Worm (Caenorhabditis elegans) whole organism, mixed stage, embryonic: Measurements from ENCODE around the gene W05B10.4.

Experiments used
- M03D4.4 ChIP-seq: sonication (generic microtip); optimal IDR thresholded peaks from 2 replicates; lab custom pipeline; 2017; ENCODE audit warnings: mild to moderate bottlenecking, missing genetic modification characterization, missing compliant biosample characterization
- bed-3 ChIP-seq: fragments of 200-800 bp; sonication (Bioruptor generic); optimal IDR thresholded peaks from 3 replicates; lab custom pipeline; 2018; ENCODE audit warnings: mild to moderate bottlenecking, missing genetic modification characterization, moderate library complexity, missing compliant biosample characterization
- blmp-1 ChIP-seq: fragments of 150-350 bp; optimal IDR thresholded peaks from 2 replicates; lab custom pipeline; 2014; ENCODE audit warnings: missing biosample characterization, missing genetic modification characterization
- ceh-43 ChIP-seq: fragments of 200-800 bp; sonication (Bioruptor generic); optimal IDR thresholded peaks from 2 replicates; lab custom pipeline; 2018; ENCODE audit warnings: mild to moderate bottlenecking, missing genetic modification characterization, moderate library complexity, missing compliant biosample characterization
- ceh-83 ChIP-seq: fragments of 200-800 bp; sonication (Bioruptor generic); optimal IDR thresholded peaks from 2 replicates; lab custom pipeline; 2018; ENCODE audit warnings: mild to moderate bottlenecking, missing genetic modification characterization, missing compliant biosample characterization
- ces-1 ChIP-seq: fragments of 150-350 bp; optimal IDR thresholded peaks from 2 replicates; lab custom pipeline; 2014; ENCODE audit warnings: missing biosample characterization, missing genetic modification reagents, missing genetic modification characterization
- cnd-1 ChIP-seq: fragments of 200-800 bp; sonication (Bioruptor generic); optimal IDR thresholded peaks from 2 replicates; lab custom pipeline; 2018; ENCODE audit warnings: mild to moderate bottlenecking, missing genetic modification characterization, missing compliant biosample characterization
- drap-1 ChIP-seq: fragments of 200-800 bp; sonication (Bioruptor generic); optimal IDR thresholded peaks from 3 replicates; lab custom pipeline; 2018; ENCODE audit warnings: mild to moderate bottlenecking, missing genetic modification characterization, missing compliant biosample characterization
- elt-1 ChIP-seq: sonication (generic microtip); optimal IDR thresholded peaks from 2 replicates; lab custom pipeline; 2017; ENCODE audit warnings: missing genetic modification characterization, mild to moderate bottlenecking, missing compliant biosample characterization, antibody characterized with exemption, moderate library complexity, borderline replicate concordance; ENCODE audit not compliant: insufficient read depth
- elt-3 ChIP-seq: fragments of 150-350 bp; optimal IDR thresholded peaks from 2 replicates; lab custom pipeline; 2014; ENCODE audit warnings: missing biosample characterization, missing genetic modification characterization
- flh-1 ChIP-seq: fragments of 200-800 bp; sonication (Bioruptor generic); optimal IDR thresholded peaks from 2 replicates; lab custom pipeline; 2018; ENCODE audit warnings: mild to moderate bottlenecking, missing genetic modification characterization, moderate library complexity, missing compliant biosample characterization
- ham-2 ChIP-seq: fragments of 200-800 bp; sonication (Bioruptor generic); optimal IDR thresholded peaks from 2 replicates; lab custom pipeline; 2018; ENCODE audit warnings: mild to moderate bottlenecking, missing genetic modification characterization, missing compliant biosample characterization
- hlh-1 ChIP-seq: fragments of 150-350 bp; optimal IDR thresholded peaks from 2 replicates; lab custom pipeline; 2014; ENCODE audit warnings: missing biosample characterization, missing genetic modification reagents, missing genetic modification characterization
- lin-13 ChIP-seq: fragments of 150-350 bp; optimal IDR thresholded peaks from 2 replicates; lab custom pipeline; 2014; ENCODE audit warnings: missing biosample characterization, missing genetic modification characterization
- lsy-2 ChIP-seq: fragments of 150-350 bp; optimal IDR thresholded peaks from 2 replicates; lab custom pipeline; 2014; ENCODE audit warnings: missing biosample characterization, missing genetic modification characterization
- mab-5 ChIP-seq: fragments of 150-350 bp; optimal IDR thresholded peaks from 2 replicates; lab custom pipeline; 2014; ENCODE audit warnings: missing biosample characterization, missing genetic modification characterization
- mls-2 ChIP-seq: sonication (generic microtip); optimal IDR thresholded peaks from 2 replicates; lab custom pipeline; 2016; ENCODE audit warnings: mild to moderate bottlenecking, missing genetic modification characterization, moderate library complexity, missing compliant biosample characterization
- nhr-2 ChIP-seq: fragments of 150-350 bp; optimal IDR thresholded peaks from 2 replicates; lab custom pipeline; 2014; ENCODE audit warnings: missing biosample characterization, missing genetic modification characterization
- nhr-237 ChIP-seq: fragments of 150-350 bp; optimal IDR thresholded peaks from 2 replicates; lab custom pipeline; 2014; ENCODE audit warnings: missing biosample characterization, missing genetic modification characterization
- nhr-28 ChIP-seq: fragments of 150-350 bp; optimal IDR thresholded peaks from 2 replicates; lab custom pipeline; 2014; ENCODE audit warnings: missing biosample characterization, missing genetic modification characterization
- nhr-76 ChIP-seq: sonication (generic microtip); optimal IDR thresholded peaks from 2 replicates; lab custom pipeline; 2017; ENCODE audit warnings: missing biosample characterization, missing genetic modification characterization
- pha-4 ChIP-seq: fragments of 150-350 bp; optimal IDR thresholded peaks from 2 replicates; lab custom pipeline; 2018; ENCODE audit warnings: missing biosample characterization, missing genetic modification reagents, missing genetic modification characterization
- snpc-4 ChIP-seq: fragments of 150-350 bp; optimal IDR thresholded peaks from 2 replicates; lab custom pipeline; 2014; ENCODE audit warnings: missing biosample characterization, missing genetic modification characterization
- sptf-1 ChIP-seq: sonication (generic microtip); optimal IDR thresholded peaks from 2 replicates; lab custom pipeline; 2017; ENCODE audit warnings: mild to moderate bottlenecking, missing genetic modification characterization, moderate library complexity, missing compliant biosample characterization
- tbx-8 ChIP-seq: fragments of 200-800 bp; sonication (Bioruptor generic); optimal IDR thresholded peaks from 2 replicates; lab custom pipeline; 2018; ENCODE audit warnings: mild to moderate bottlenecking, missing genetic modification characterization, moderate library complexity, missing compliant biosample characterization
- unc-39 ChIP-seq: fragments of 150-350 bp; optimal IDR thresholded peaks from 2 replicates; lab custom pipeline; 2014; ENCODE audit warnings: missing biosample characterization, missing genetic modification characterization
- unc-62 ChIP-seq: fragments of 150-350 bp; optimal IDR thresholded peaks from 2 replicates; lab custom pipeline; 2014; ENCODE audit warnings: missing biosample characterization, missing genetic modification reagents, missing genetic modification characterization
- zip-8 ChIP-seq: fragments of 150-350 bp; optimal IDR thresholded peaks from 2 replicates; lab custom pipeline; 2014; ENCODE audit warnings: missing biosample characterization, missing genetic modification characterization
- ztf-11 ChIP-seq: fragments of 150-350 bp; optimal IDR thresholded peaks from 2 replicates; lab custom pipeline; 2014; ENCODE audit warnings: missing biosample characterization, missing genetic modification characterization

Gene W05B10.4

ce11 chrV:12667926-12668325, at the start of gene W05B10.4:
TSS of gene W05B10.4 (plus strand) at chrV:12668226.
- TF ChIP-seq pha-4 (tag; lab: Kevin White, UChicago) = no peak
- TF ChIP-seq elt-3 (tag; lab: Kevin White, UChicago) = no peak
- no peak for TF ChIP-seq nhr-28 (tag; lab: Kevin White, UChicago)
- no peak for TF ChIP-seq lin-13 (tag; lab: Kevin White, UChicago)
- no peak for TF ChIP-seq M03D4.4 (tag; lab: Kevin White, UChicago)
- no peak for TF ChIP-seq cnd-1 (tag; lab: Kevin White, UChicago)
- TF ChIP-seq ztf-11 (tag; lab: Kevin White, UChicago) = no peak
- TF ChIP-seq elt-1 (tag; lab: Kevin White, UChicago) = no peak
- TF ChIP-seq unc-39 (tag; lab: Kevin White, UChicago) = no peak
- TF ChIP-seq nhr-237 = no peak
- no peak for TF ChIP-seq mab-5 (tag; lab: Kevin White, UChicago)
- TF ChIP-seq ces-1 (GFP tag; lab: Kevin White, UChicago) = no peak
- no peak for TF ChIP-seq ceh-43
- TF ChIP-seq flh-1 (GFP tag; lab: Kevin White, UChicago) = no peak
- TF ChIP-seq mls-2 (tag; lab: Kevin White, UChicago) = no peak
- TF ChIP-seq, all 35 proteins: peak for 0

ce11 chrV:12624371-12624770, 43.7 kb upstream of the W05B10.4 start, which contains the start of gene F56H9.9:
TSS of gene F56H9.9 (minus strand) at chrV:12624471.
- TF ChIP-seq mab-5 (tag; lab: Kevin White, UChicago) (no peak), mls-2 (tag; lab: Kevin White, UChicago) (no peak), tbx-8 (GFP tag; lab: Kevin White, UChicago) (no peak), ham-2 (GFP tag; lab: Kevin White, UChicago) (no peak), ceh-83 (no peak), pha-4 (tag; lab: Kevin White, UChicago) (no peak), unc-62 (GFP tag; lab: Kevin White, UChicago) (no peak), lsy-2 (tag; lab: Kevin White, UChicago) (no peak), elt-1 (tag; lab: Kevin White, UChicago) (no peak), hlh-1 (tag; lab: Kevin White, UChicago) (no peak), lin-13 (tag; lab: Kevin White, UChicago) (no peak)

ce11 chrV:12629743-12630142, 38.3 kb upstream of the W05B10.4 start, which contains the start of gene F56H9.6:
TSS of gene F56H9.6 (minus strand) at chrV:12629843.
- TF ChIP-seq nhr-76 = no peak
- TF ChIP-seq ham-2 (GFP tag; lab: Kevin White, UChicago) = no peak
- no peak for TF ChIP-seq unc-39 (tag; lab: Kevin White, UChicago)
- TF ChIP-seq unc-62 (GFP tag; lab: Kevin White, UChicago) = no peak
- TF ChIP-seq ces-1 (GFP tag; lab: Kevin White, UChicago) = no peak
- TF ChIP-seq ceh-83 = no peak
- no peak for TF ChIP-seq lsy-2 (tag; lab: Kevin White, UChicago)
- TF ChIP-seq mab-5 (tag; lab: Kevin White, UChicago) = no peak
- no peak for TF ChIP-seq bed-3 (GFP tag; lab: Kevin White, UChicago)
- TF ChIP-seq drap-1 (GFP tag; lab: Kevin White, UChicago) = no peak
- no peak for TF ChIP-seq nhr-237
- no peak for TF ChIP-seq blmp-1 (tag; lab: Kevin White, UChicago)
- no peak for TF ChIP-seq zip-8
- no peak for TF ChIP-seq sptf-1 (tag; lab: Kevin White, UChicago)

ce11 chrV:12632048-12632447, 36.0 kb upstream of the W05B10.4 start, which contains the start of gene srx-113:
TSS of gene srx-113 (minus strand) at chrV:12632148.
- TF ChIP-seq elt-1 (tag; lab: Kevin White, UChicago) = no peak

ce11 chrV:12633046-12633445, 35.0 kb upstream of the W05B10.4 start:
- TF ChIP-seq bed-3 (GFP tag; lab: Kevin White, UChicago) = no peak
- TF ChIP-seq flh-1 (GFP tag; lab: Kevin White, UChicago) = peak; percentile 19
- no peak for TF ChIP-seq blmp-1 (tag; lab: Kevin White, UChicago)
- TF ChIP-seq mls-2 (tag; lab: Kevin White, UChicago) = no peak
- TF ChIP-seq nhr-2 (tag; lab: Kevin White, UChicago) = no peak
- no peak for TF ChIP-seq ceh-43
- no peak for TF ChIP-seq snpc-4 (tag; lab: Kevin White, UChicago)
- TF ChIP-seq, all 35 proteins: peak for 1
